Worm (Caenorhabditis elegans) whole organism, L4 larva: ENCODE data around the gene str-109.

ENCODE experiments used
- F10B5.3 ChIP-seq: sonication (generic microtip); optimal IDR thresholded peaks from 2 replicates; lab custom pipeline; 2016; ENCODE audit warnings: mild to moderate bottlenecking, missing genetic modification characterization, missing compliant biosample characterization
- Y5F2A.4 ChIP-seq: fragments of 200-800 bp; sonication (Bioruptor generic); optimal IDR thresholded peaks from 2 replicates; lab custom pipeline; 2018; ENCODE audit warnings: mild to moderate bottlenecking, missing genetic modification characterization, missing compliant biosample characterization
- ama-1 ChIP-seq: fragments of 150-350 bp; optimal IDR thresholded peaks from 2 replicates; lab custom pipeline; 2014; ENCODE audit warnings: inconsistent platforms, mixed read lengths
- daf-19 ChIP-seq: fragments of 200-800 bp; sonication (Bioruptor generic); conservative IDR thresholded peaks from 2 replicates; pipeline ENCODE4 v1.3.6; 2022; ENCODE audit warnings: missing genetic modification characterization, missing compliant biosample characterization
- lin-15B ChIP-seq: fragments of 150-350 bp; sonication (generic microtip); optimal IDR thresholded peaks from 3 replicates; lab custom pipeline; 2014; ENCODE audit warnings: missing biosample characterization, missing genetic modification characterization
- mxl-3 ChIP-seq: fragments of 200-800 bp; sonication (Bioruptor generic); optimal IDR thresholded peaks from 2 replicates; lab custom pipeline; 2018; ENCODE audit warnings: mild to moderate bottlenecking, missing genetic modification characterization, missing compliant biosample characterization
- pqm-1 ChIP-seq: sonication (generic microtip); optimal IDR thresholded peaks from 2 replicates; lab custom pipeline; 2017; ENCODE audit warnings: missing biosample characterization, missing genetic modification characterization

ce11 chrV:16137043-16137442 lies 25.0 kb downstream of the str-109 start, which contains the start of gene F44G3.7:
- TF ChIP-seq mxl-3 (GFP tag; lab: Kevin White, UChicago) = no peak
- no peak for TF ChIP-seq pqm-1 (tag; lab: Kevin White, UChicago)
- TF ChIP-seq F10B5.3 = no peak
- TF ChIP-seq ama-1 (lab: Kevin White, UChicago) = no peak
- no peak for TF ChIP-seq daf-19 (GFP tag; lab: Robert Waterston, UW)
- TF ChIP-seq lin-15B (tag; lab: Kevin White, UChicago) = no peak
- TF ChIP-seq Y5F2A.4 (GFP tag; lab: Kevin White, UChicago) = no peak
